Fruit fly (Drosophila melanogaster) whole organism, embryonic: ENCODE results near the gene GXIVsPLA2.

Experiments
- Blimp-1 ChIP-seq: fragments of 200-800 bp; sonication (Bioruptor generic); optimal IDR thresholded peaks from 3 replicates; lab custom pipeline; 2018; ENCODE audit warnings: missing biosample characterization, missing genetic modification characterization, mild to moderate bottlenecking, moderate library complexity, missing genetic modification reagents
- Bteb2 ChIP-seq: fragments of 200-800 bp; sonication (Bioruptor generic); optimal IDR thresholded peaks from 2 replicates; lab custom pipeline; 2016; ENCODE audit warnings: missing biosample characterization, missing genetic modification characterization
- CG10209 ChIP-seq: fragments of 200-800 bp; sonication (Bioruptor generic); optimal IDR thresholded peaks from 3 replicates; lab custom pipeline; 2017; ENCODE audit warnings: missing biosample characterization, mild to moderate bottlenecking, missing genetic modification characterization, missing genetic modification reagents
- CG11456 ChIP-seq: fragments of 200-800 bp; sonication (Bioruptor generic); IDR thresholded peaks from 3 replicates; pipeline ENCODE4 v1.3.6; 2022; ENCODE audit warnings: missing biosample characterization, missing genetic modification characterization
- CG11696 ChIP-seq: fragments of 200-800 bp; sonication (Bioruptor generic); IDR thresholded peaks from 2 replicates; pipeline ENCODE4 v1.3.6; 2022; ENCODE audit warnings: missing biosample characterization, missing genetic modification characterization
- CG1233 ChIP-seq: fragments of 200-800 bp; sonication (Bioruptor generic); optimal IDR thresholded peaks from 4 replicates; lab custom pipeline; 2018; ENCODE audit warnings: missing biosample characterization, mild to moderate bottlenecking, missing genetic modification characterization
- CG14014 ChIP-seq: fragments of 200-800 bp; sonication (Bioruptor generic); IDR thresholded peaks from 2 replicates; pipeline ENCODE4 v1.3.6; 2022; ENCODE audit warnings: missing biosample characterization, missing genetic modification characterization
- CG16813 ChIP-seq: fragments of 200-800 bp; sonication (Bioruptor generic); IDR thresholded peaks from 3 replicates; pipeline ENCODE4 v1.3.6; 2022; ENCODE audit warnings: missing biosample characterization, missing genetic modification characterization; ENCODE audit not compliant: partially characterized antibody
- CG16815 ChIP-seq: fragments of 200-800 bp; sonication (Bioruptor generic); optimal IDR thresholded peaks from 3 replicates; lab custom pipeline; 2017; ENCODE audit warnings: missing biosample characterization, mild to moderate bottlenecking, missing genetic modification characterization
- CG18599 ChIP-seq: fragments of 200-800 bp; sonication (Bioruptor generic); optimal IDR thresholded peaks from 3 replicates; lab custom pipeline; 2017; ENCODE audit warnings: missing biosample characterization, missing genetic modification characterization, mild to moderate bottlenecking, moderate library complexity, missing genetic modification reagents
- CG18619 ChIP-seq: fragments of 200-800 bp; sonication (Bioruptor generic); optimal IDR thresholded peaks from 3 replicates; lab custom pipeline; 2017; ENCODE audit warnings: missing biosample characterization, mild to moderate bottlenecking, missing genetic modification characterization
- CG32532 ChIP-seq: fragments of 200-800 bp; sonication (Bioruptor generic); IDR thresholded peaks from 2 replicates; pipeline ENCODE4 v1.3.6; 2022; ENCODE audit warnings: missing biosample characterization, missing genetic modification characterization
- CG32772 ChIP-seq: fragments of 200-800 bp; sonication (Bioruptor generic); IDR thresholded peaks from 2 replicates; pipeline ENCODE4 v1.3.6; 2022; ENCODE audit warnings: missing biosample characterization, missing genetic modification characterization
- CG33213 ChIP-seq: fragments of 200-800 bp; sonication (Bioruptor generic); optimal IDR thresholded peaks from 3 replicates; lab custom pipeline; 2016; ENCODE audit warnings: missing biosample characterization, missing genetic modification characterization
- CG34224 ChIP-seq: fragments of 200-800 bp; sonication (Bioruptor generic); IDR thresholded peaks from 3 replicates; pipeline ENCODE4 v1.3.6; 2022; ENCODE audit warnings: missing biosample characterization, missing genetic modification characterization; ENCODE audit not compliant: partially characterized antibody
- CG34376 ChIP-seq: fragments of 200-800 bp; sonication (Bioruptor generic); optimal IDR thresholded peaks from 2 replicates; lab custom pipeline; 2018; ENCODE audit warnings: missing biosample characterization, mild to moderate bottlenecking, missing genetic modification characterization
- CG6654 ChIP-seq: fragments of 200-800 bp; sonication (Bioruptor generic); optimal IDR thresholded peaks from 2 replicates; lab custom pipeline; 2017; ENCODE audit warnings: missing biosample characterization, mild to moderate bottlenecking, missing genetic modification characterization
- CG6765 ChIP-seq: fragments of 200-800 bp; sonication (Bioruptor generic); optimal IDR thresholded peaks from 3 replicates; lab custom pipeline; 2017; ENCODE audit warnings: missing biosample characterization, mild to moderate bottlenecking, missing genetic modification characterization
- CG7786 ChIP-seq: fragments of 200-800 bp; sonication (Bioruptor generic); optimal IDR thresholded peaks from 2 replicates; lab custom pipeline; 2016; ENCODE audit warnings: missing biosample characterization, missing genetic modification characterization
- CG8281 ChIP-seq: fragments of 200-800 bp; sonication (Bioruptor generic); optimal IDR thresholded peaks from 2 replicates; lab custom pipeline; 2018; ENCODE audit warnings: missing biosample characterization, mild to moderate bottlenecking, missing genetic modification characterization, moderate library complexity
- CG8944 ChIP-seq: fragments of 200-800 bp; sonication (Bioruptor generic); optimal IDR thresholded peaks from 3 replicates; lab custom pipeline; 2016; ENCODE audit warnings: missing biosample characterization, missing genetic modification characterization
- CG9437 ChIP-seq: fragments of 200-800 bp; sonication (Bioruptor generic); optimal IDR thresholded peaks from 2 replicates; lab custom pipeline; 2018; ENCODE audit warnings: missing biosample characterization, mild to moderate bottlenecking, missing genetic modification characterization
- CG9797 ChIP-seq: fragments of 200-800 bp; sonication (Bioruptor generic); optimal IDR thresholded peaks from 3 replicates; lab custom pipeline; 2018; ENCODE audit warnings: missing biosample characterization, mild to moderate bottlenecking, missing genetic modification characterization
- E2f2 ChIP-seq: fragments of 200-800 bp; sonication (Bioruptor generic); IDR thresholded peaks from 2 replicates; pipeline ENCODE4 v1.3.6; 2022; ENCODE audit warnings: missing biosample characterization, missing genetic modification characterization
- Gsc ChIP-seq: fragments of 200-800 bp; sonication (Bioruptor generic); IDR thresholded peaks from 2 replicates; pipeline ENCODE4 v1.3.6; 2022; ENCODE audit warnings: missing biosample characterization, missing genetic modification characterization
- HLHmδ ChIP-seq: fragments of 200-800 bp; sonication (Bioruptor generic); optimal IDR thresholded peaks from 2 replicates; lab custom pipeline; 2018; ENCODE audit warnings: missing biosample characterization, mild to moderate bottlenecking, missing genetic modification characterization, moderate library complexity
- Hey ChIP-seq: fragments of 200-800 bp; sonication (Bioruptor generic); optimal IDR thresholded peaks from 3 replicates; lab custom pipeline; 2018; ENCODE audit warnings: missing biosample characterization, mild to moderate bottlenecking, missing genetic modification characterization
- MESR4 ChIP-seq: fragments of 200-800 bp; sonication (Bioruptor generic); optimal IDR thresholded peaks from 2 replicates; lab custom pipeline; 2018; ENCODE audit warnings: missing biosample characterization, mild to moderate bottlenecking, missing genetic modification characterization, moderate library complexity
- Mes4 ChIP-seq: fragments of 200-800 bp; sonication (Bioruptor generic); optimal IDR thresholded peaks from 2 replicates; lab custom pipeline; 2016; ENCODE audit warnings: missing biosample characterization, missing genetic modification characterization
- NC2β ChIP-seq: fragments of 200-800 bp; sonication (Bioruptor generic); optimal IDR thresholded peaks from 2 replicates; lab custom pipeline; 2016; ENCODE audit warnings: missing biosample characterization, missing genetic modification characterization
- NK7.1 ChIP-seq: fragments of 200-800 bp; sonication (Bioruptor generic); optimal IDR thresholded peaks from 3 replicates; lab custom pipeline; 2016; ENCODE audit warnings: missing biosample characterization, missing genetic modification characterization
- Oli ChIP-seq: fragments of 200-800 bp; sonication (Bioruptor generic); optimal IDR thresholded peaks from 2 replicates; lab custom pipeline; 2018; ENCODE audit warnings: missing biosample characterization, mild to moderate bottlenecking, missing genetic modification characterization, moderate library complexity
- Sox102F ChIP-seq: fragments of 200-800 bp; sonication (Bioruptor generic); optimal IDR thresholded peaks from 2 replicates; lab custom pipeline; 2018; ENCODE audit warnings: missing biosample characterization, mild to moderate bottlenecking, missing genetic modification characterization, moderate library complexity
- ash1 ChIP-seq: fragments of 200-800 bp; sonication (Bioruptor generic); optimal IDR thresholded peaks from 2 replicates; lab custom pipeline; 2018; ENCODE audit warnings: missing biosample characterization, mild to moderate bottlenecking, missing genetic modification characterization
- cato ChIP-seq: fragments of 200-800 bp; sonication (Bioruptor generic); optimal IDR thresholded peaks from 2 replicates; lab custom pipeline; 2016; ENCODE audit warnings: missing biosample characterization, missing genetic modification characterization, borderline replicate concordance
- crc ChIP-seq: fragments of 200-800 bp; sonication (Bioruptor generic); optimal IDR thresholded peaks from 2 replicates; lab custom pipeline; 2016; ENCODE audit warnings: missing biosample characterization, missing genetic modification characterization
- emc ChIP-seq: fragments of 200-800 bp; sonication (Bioruptor generic); optimal IDR thresholded peaks from 2 replicates; lab custom pipeline; 2016; ENCODE audit warnings: missing biosample characterization, missing genetic modification characterization
- fd3F ChIP-seq: fragments of 200-800 bp; sonication (Bioruptor generic); optimal IDR thresholded peaks from 2 replicates; lab custom pipeline; 2018; ENCODE audit warnings: missing biosample characterization, mild to moderate bottlenecking, missing genetic modification characterization, moderate library complexity
- ftz-f1 ChIP-seq: fragments of 200-800 bp; sonication (Bioruptor generic); optimal IDR thresholded peaks from 2 replicates; lab custom pipeline; 2016; ENCODE audit warnings: missing biosample characterization, missing genetic modification characterization
- gcm2 ChIP-seq: fragments of 200-800 bp; sonication (Bioruptor generic); optimal IDR thresholded peaks from 2 replicates; lab custom pipeline; 2016; ENCODE audit warnings: missing biosample characterization, missing genetic modification characterization
- lov ChIP-seq, 2 experiments: fragments of 200-800 bp in 1 of 2; fragments of >200 bp in 1 of 2; sonication (Bioruptor generic) in 1 of 2; IDR thresholded peaks in 1 of 2; optimal IDR thresholded peaks in 1 of 2; 2 replicates in 1 of 2; 3 replicates in 1 of 2; pipeline versions ENCODE4 v1.3.6 to Lab custom; 2017 to 2022; ENCODE audit warnings: missing biosample characterization in 1 of 2, missing genetic modification characterization in 1 of 2
- org-1 ChIP-seq: fragments of 200-800 bp; sonication (Bioruptor generic); optimal IDR thresholded peaks from 2 replicates; lab custom pipeline; 2017; ENCODE audit warnings: missing biosample characterization, missing genetic modification characterization
- pita ChIP-seq: fragments of 200-800 bp; sonication (Bioruptor generic); optimal IDR thresholded peaks from 2 replicates; lab custom pipeline; 2017; ENCODE audit warnings: missing biosample characterization, mild to moderate bottlenecking, missing genetic modification characterization
- pnt ChIP-seq: fragments of 200-800 bp; sonication (Bioruptor generic); optimal IDR thresholded peaks from 3 replicates; lab custom pipeline; 2016; ENCODE audit warnings: missing biosample characterization, missing genetic modification characterization
- schlank ChIP-seq: fragments of 200-800 bp; sonication (Bioruptor generic); optimal IDR thresholded peaks from 2 replicates; lab custom pipeline; 2018; ENCODE audit warnings: missing biosample characterization, mild to moderate bottlenecking, missing genetic modification characterization
- sens-2 ChIP-seq: fragments of 200-800 bp; sonication (Bioruptor generic); IDR thresholded peaks from 2 replicates; pipeline ENCODE4 v1.3.6; 2022; ENCODE audit warnings: missing biosample characterization, missing genetic modification characterization
- slou ChIP-seq: fragments of 200-800 bp; sonication (Bioruptor generic); optimal IDR thresholded peaks from 3 replicates; lab custom pipeline; 2016; ENCODE audit warnings: missing biosample characterization, missing genetic modification characterization
- tin ChIP-seq: fragments of 200-800 bp; sonication (Bioruptor generic); optimal IDR thresholded peaks from 3 replicates; lab custom pipeline; 2016; ENCODE audit warnings: missing biosample characterization, missing genetic modification characterization
- z ChIP-seq: fragments of 200-800 bp; sonication (Bioruptor generic); IDR thresholded peaks from 3 replicates; pipeline ENCODE4 v1.3.6; 2022; ENCODE audit warnings: missing biosample characterization, missing genetic modification characterization
- zf30C ChIP-seq: fragments of 200-800 bp; sonication (Bioruptor generic); optimal IDR thresholded peaks from 3 replicates; lab custom pipeline; 2018; ENCODE audit warnings: missing biosample characterization, mild to moderate bottlenecking, missing genetic modification characterization

Gene GXIVsPLA2

DNA sequence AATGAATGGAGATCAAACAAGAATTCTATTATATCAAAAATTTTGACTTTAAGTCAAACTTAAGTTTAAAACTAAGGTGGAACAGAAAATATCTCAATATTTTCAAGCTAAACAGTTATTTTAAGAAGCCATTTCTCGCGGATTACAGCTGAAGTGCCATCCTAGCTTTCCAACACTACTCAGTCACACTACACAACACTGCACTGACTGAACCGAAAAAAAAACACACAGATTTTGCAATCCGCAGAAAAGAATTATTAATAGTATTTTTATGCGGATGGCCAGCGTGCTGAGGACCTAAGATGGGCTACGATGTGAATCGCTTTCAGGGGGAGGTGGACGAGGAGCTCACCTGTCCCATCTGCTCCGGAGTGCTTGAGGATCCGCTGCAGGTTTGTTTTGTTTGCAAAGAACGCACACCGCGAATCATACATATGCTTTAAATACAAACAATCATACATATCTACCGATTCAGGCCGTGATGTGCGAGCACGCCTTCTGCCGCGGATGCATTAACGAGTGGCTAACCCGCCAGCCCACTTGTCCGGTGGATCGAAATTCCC, 1.6 kb downstream of the GXIVsPLA2 start, which contains the start of gene elgi (continued):
- TF ChIP-seq cato (no peak), Hey (tag; lab: Kevin White, UChicago) (no peak), pnt (GFP tag; lab: Kevin White, UChicago) (peak; percentile 28), lov (optimal IDR thresholded peaks at IDR 0.05; lab: Kevin White, UChicago) (no peak), lov (GFP tag; IDR thresholded peaks at IDR 0.05; lab: Robert Waterston, UW) (no peak), org-1 (no peak), HLHmδ (GFP tag; lab: Kevin White, UChicago) (no peak), NK7.1 (no peak), CG16813 (GFP tag; lab: Robert Waterston, UW) (no peak), z (GFP tag; lab: Robert Waterston, UW) (no peak), ftz-f1 (no peak), CG11456 (peak; percentile 79), Gsc (no peak), slou (GFP tag; lab: Kevin White, UChicago) (peak; percentile 2), fd3F (GFP tag; lab: Kevin White, UChicago) (peak; percentile 17), CG9437 (GFP tag; lab: Kevin White, UChicago) (no peak), CG7786 (GFP tag; lab: Kevin White, UChicago) (peak; percentile 76), schlank (peak; percentile 11), CG14014 (0 out of 2 replicates have a peak, but pooled peaks have one; percentile 22), Sox102F (GFP tag; lab: Kevin White, UChicago) (no peak), pita (GFP tag; lab: Kevin White, UChicago) (no peak), Oli (tag; lab: Kevin White, UChicago) (no peak), CG9797 (GFP tag; lab: Kevin White, UChicago) (no peak), Bteb2 (peak; percentile 65), Mes4 (GFP tag; lab: Kevin White, UChicago) (no peak), crc (GFP tag; lab: Kevin White, UChicago) (no peak), ash1 (GFP tag; lab: Kevin White, UChicago) (no peak), CG1233 (GFP tag; lab: Kevin White, UChicago) (peak; percentile 50), CG10209 (peak; percentile 29), CG8281 (tag; lab: Kevin White, UChicago) (no peak), gcm2 (GFP tag; lab: Kevin White, UChicago) (no peak), CG16815 (GFP tag; lab: Kevin White, UChicago) (no peak), CG33213 (GFP tag; lab: Kevin White, UChicago) (peak; percentile 51), MESR4 (GFP tag; lab: Kevin White, UChicago) (peak; percentile 72), CG18619 (GFP tag; lab: Kevin White, UChicago) (peak; percentile 39), CG32772 (GFP tag; lab: Robert Waterston, UW) (peak; percentile 81), tin (GFP tag; lab: Kevin White, UChicago) (peak; percentile 62), emc (no peak), CG32532 (GFP tag; lab: Robert Waterston, UW) (peak; percentile 58; the same call in 1 of the 2 replicates), CG18599 (peak; percentile 65), CG11696 (GFP tag; lab: Robert Waterston, UW) (no peak), sens-2 (no peak), zf30C (GFP tag; lab: Kevin White, UChicago) (no peak), NC2β (peak; percentile 49), CG34224 (GFP tag; lab: Robert Waterston, UW) (peak; percentile 40; the same call in 2 of the 3 replicates), CG34376 (GFP tag; lab: Kevin White, UChicago) (peak; percentile 67), CG6654 (no peak), CG8944 (GFP tag; lab: Kevin White, UChicago) (peak; percentile 38), Blimp-1 (no peak), E2f2 (GFP tag; lab: Robert Waterston, UW) (peak; percentile 35; the same call in 1 of the 2 replicates), CG6765 (GFP tag; lab: Kevin White, UChicago) (peak; percentile 27)
